Worm (Caenorhabditis elegans) whole organism, midembryonic: ENCODE data around the gene T01G6.1.

Source experiments
- T22C8.4 ChIP-seq: fragments of 200-800 bp; sonication (Bioruptor generic); IDR thresholded peaks from 2 replicates; pipeline ENCODE4 v1.3.6; 2022; ENCODE audit warnings: missing genetic modification characterization, missing compliant biosample characterization
- cog-1 ChIP-seq: sonication (generic microtip); optimal IDR thresholded peaks from 2 replicates; lab custom pipeline; 2016; ENCODE audit warnings: missing genetic modification characterization, missing compliant biosample characterization
- flt-1 ChIP-seq: fragments of 200-800 bp; sonication (Bioruptor generic); IDR thresholded peaks from 2 replicates; pipeline ENCODE4 v1.3.6; 2022; ENCODE audit warnings: missing genetic modification characterization, missing compliant biosample characterization
- klf-2 ChIP-seq: fragments of 200-800 bp; sonication (Bioruptor generic); conservative IDR thresholded peaks from 2 replicates; pipeline ENCODE4 v1.3.6; 2022; ENCODE audit warnings: missing genetic modification reagents, missing genetic modification characterization, missing compliant biosample characterization
- med-1 ChIP-seq: sonication (generic microtip); optimal IDR thresholded peaks from 2 replicates; lab custom pipeline; 2017; ENCODE audit warnings: missing genetic modification characterization, mild to moderate bottlenecking, missing compliant biosample characterization, antibody characterized with exemption, missing genetic modification reagents; ENCODE audit not compliant: insufficient read depth
- ref-1 ChIP-seq: fragments of 200-800 bp; sonication (Bioruptor generic); conservative IDR thresholded peaks from 2 replicates; pipeline ENCODE4 v1.3.6; 2022; ENCODE audit warnings: missing genetic modification reagents, missing genetic modification characterization, missing compliant biosample characterization
- tab-1 ChIP-seq: fragments of 200-800 bp; sonication (Bioruptor generic); IDR thresholded peaks from 2 replicates; pipeline ENCODE4 v1.3.6; 2022; ENCODE audit warnings: missing genetic modification characterization, missing compliant biosample characterization
- ztf-23 ChIP-seq: fragments of 200-800 bp; sonication (Bioruptor generic); IDR thresholded peaks from 2 replicates; pipeline ENCODE4 v1.3.6; 2022; ENCODE audit warnings: missing genetic modification reagents, missing genetic modification characterization, missing compliant biosample characterization
- ztf-29 ChIP-seq: fragments of 200-800 bp; sonication (Bioruptor generic); IDR thresholded peaks from 2 replicates; pipeline ENCODE4 v1.3.6; 2022; ENCODE audit warnings: missing genetic modification reagents, missing genetic modification characterization, missing compliant biosample characterization

DNA sequence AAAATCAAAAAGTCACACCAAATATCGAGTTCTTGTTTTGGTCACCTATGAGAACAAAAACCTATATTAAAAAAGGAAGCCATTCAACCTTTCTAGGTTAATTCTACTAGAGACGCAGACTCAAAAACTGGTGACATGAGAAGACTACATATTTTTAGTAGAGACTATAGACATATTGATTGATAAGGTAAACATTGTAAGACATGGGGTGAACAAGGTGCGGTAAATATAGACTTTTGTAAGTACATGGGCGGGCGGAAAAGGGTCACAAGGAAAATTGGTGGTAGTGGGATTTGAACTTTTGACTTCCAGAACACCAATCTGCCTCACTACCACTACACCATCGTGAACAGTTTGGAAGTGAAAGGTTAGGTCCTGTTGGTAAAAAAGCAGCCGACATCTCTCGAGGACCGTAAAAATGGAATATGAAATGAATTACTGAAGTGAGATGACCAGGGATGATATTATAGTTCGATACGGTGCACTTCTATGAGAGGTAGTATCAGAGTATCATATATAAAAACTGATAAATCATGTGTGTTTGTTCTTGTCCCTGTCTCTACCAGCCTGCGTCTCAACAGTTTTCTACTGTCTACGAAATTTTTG is 13.1 kb upstream of the T01G6.1 start, which contains the start of gene nhr-212:
- TF ChIP-seq tab-1 (GFP tag; lab: Robert Waterston, UW): no peak
- TF ChIP-seq ztf-23 (GFP tag; lab: Robert Waterston, UW): no peak
- TF ChIP-seq med-1: no peak
- TF ChIP-seq flt-1 (GFP tag; lab: Robert Waterston, UW): no peak
- no peak for TF ChIP-seq klf-2
- no peak for TF ChIP-seq ztf-29 (GFP tag; lab: Robert Waterston, UW)
- TF ChIP-seq cog-1 (tag; lab: Kevin White, UChicago): no peak
- no peak for TF ChIP-seq ref-1
- TF ChIP-seq T22C8.4: no peak
